Fruit fly (Drosophila melanogaster) whole organism, adult: ENCODE measurements around the gene vri.

Experiments
- CG11617 ChIP-seq: fragments of 200-800 bp; sonication (Bioruptor generic); optimal IDR thresholded peaks from 2 replicates; lab custom pipeline; 2017; ENCODE audit warnings: mild to moderate bottlenecking, missing biosample characterization, missing genetic modification reagents, missing genetic modification characterization
- CG12768 ChIP-seq: fragments of 200-800 bp; sonication (Bioruptor generic); optimal IDR thresholded peaks from 2 replicates; lab custom pipeline; 2017; ENCODE audit warnings: missing biosample characterization, missing genetic modification characterization, mild to moderate bottlenecking, moderate library complexity, missing genetic modification reagents
- CG14711 ChIP-seq: fragments of 200-800 bp; sonication (Bioruptor generic); optimal IDR thresholded peaks from 2 replicates; lab custom pipeline; 2018; ENCODE audit warnings: missing biosample characterization, mild to moderate bottlenecking, missing genetic modification characterization, moderate library complexity
- CG1620 ChIP-seq: fragments of 200-800 bp; sonication (Bioruptor generic); optimal IDR thresholded peaks from 2 replicates; lab custom pipeline; 2016; ENCODE audit warnings: missing biosample characterization, missing genetic modification characterization
- CG33017 ChIP-seq: fragments of 200-800 bp; sonication (Bioruptor generic); optimal IDR thresholded peaks from 2 replicates; lab custom pipeline; 2018; ENCODE audit warnings: missing biosample characterization, mild to moderate bottlenecking, missing genetic modification characterization, moderate library complexity
- CG5204 ChIP-seq: fragments of 200-800 bp; sonication (Bioruptor generic); optimal IDR thresholded peaks from 2 replicates; lab custom pipeline; 2016; ENCODE audit warnings: missing biosample characterization, missing genetic modification characterization
- CG7045 ChIP-seq: fragments of 200-800 bp; sonication (Bioruptor generic); optimal IDR thresholded peaks from 2 replicates; lab custom pipeline; 2017; ENCODE audit warnings: missing biosample characterization, mild to moderate bottlenecking, missing genetic modification characterization
- CG7101 ChIP-seq: fragments of 200-800 bp; sonication (Bioruptor generic); optimal IDR thresholded peaks from 2 replicates; lab custom pipeline; 2018; ENCODE audit warnings: missing biosample characterization, mild to moderate bottlenecking, missing genetic modification characterization, moderate library complexity
- Clk ChIP-seq: fragments of 200-800 bp; sonication (Bioruptor generic); optimal IDR thresholded peaks from 2 replicates; lab custom pipeline; 2017; ENCODE audit warnings: missing biosample characterization, missing genetic modification characterization
- Crg-1 ChIP-seq: fragments of 200-800 bp; sonication (Bioruptor generic); optimal IDR thresholded peaks from 2 replicates; lab custom pipeline; 2016; ENCODE audit warnings: missing biosample characterization, missing genetic modification characterization
- Hr96 ChIP-seq: fragments of 200-800 bp; sonication (Bioruptor generic); optimal IDR thresholded peaks from 2 replicates; lab custom pipeline; 2016; ENCODE audit warnings: missing biosample characterization, missing genetic modification characterization
- Mnt ChIP-seq: fragments of 200-800 bp; sonication (Bioruptor generic); optimal IDR thresholded peaks from 2 replicates; lab custom pipeline; 2016; ENCODE audit warnings: missing biosample characterization, mild to moderate bottlenecking, missing genetic modification characterization
- bab1 ChIP-seq: fragments of 200-800 bp; sonication (Bioruptor generic); optimal IDR thresholded peaks from 3 replicates; lab custom pipeline; 2019; ENCODE audit warnings: missing biosample characterization, mild to moderate bottlenecking, missing genetic modification characterization, moderate library complexity
- cic ChIP-seq: fragments of 200-800 bp; sonication (Bioruptor generic); optimal IDR thresholded peaks from 2 replicates; lab custom pipeline; 2017; ENCODE audit warnings: missing biosample characterization, mild to moderate bottlenecking, missing genetic modification characterization, moderate library complexity
- cnc ChIP-seq, 2 experiments: fragments of >200 bp; optimal IDR thresholded peaks; 2 replicates each; lab custom pipeline; 2017
- kay ChIP-seq: fragments of 200-800 bp; sonication (Bioruptor generic); peaks from one replicate; lab custom pipeline; 2016; ENCODE audit warnings: missing biosample characterization, missing genetic modification characterization, borderline replicate concordance
- ovo ChIP-seq: fragments of 200-800 bp; sonication (Bioruptor generic); optimal IDR thresholded peaks from 2 replicates; lab custom pipeline; 2016; ENCODE audit warnings: missing biosample characterization, missing genetic modification characterization
- pad ChIP-seq: fragments of 200-800 bp; sonication (Bioruptor generic); optimal IDR thresholded peaks from 3 replicates; lab custom pipeline; 2017; ENCODE audit warnings: missing biosample characterization, missing genetic modification characterization, mild to moderate bottlenecking, moderate library complexity, missing genetic modification reagents
- tj ChIP-seq: fragments of 200-800 bp; sonication (Bioruptor generic); optimal IDR thresholded peaks from 3 replicates; lab custom pipeline; 2017; ENCODE audit warnings: missing biosample characterization, mild to moderate bottlenecking, missing genetic modification characterization, moderate library complexity
- toe ChIP-seq: fragments of 200-800 bp; sonication (Bioruptor generic); optimal IDR thresholded peaks from 2 replicates; lab custom pipeline; 2016; ENCODE audit warnings: missing biosample characterization, missing genetic modification characterization

The vri gene

dm6 chr2L:5278309-5279130 is 10.2 kb upstream of the vri start, which contains the start of the genes Nin and Bub1:
TSS of gene Nin (minus strand) at chr2L:5278548.
TSS of gene Bub1 (plus strand) at chr2L:5278865.
- TF ChIP-seq Clk (GFP tag; lab: Kevin White, UChicago): no peak
- TF ChIP-seq kay (GFP tag; lab: Kevin White, UChicago): no peak
- TF ChIP-seq CG11617 (GFP tag; lab: Kevin White, UChicago): peak; percentile 61
- peak; percentile 33 for TF ChIP-seq Mnt (GFP tag; lab: Kevin White, UChicago)
- TF ChIP-seq ovo (GFP tag; lab: Kevin White, UChicago): peak; percentile 47
- peak; percentile 21 for TF ChIP-seq bab1 (GFP tag; lab: Kevin White, UChicago)
- no peak for TF ChIP-seq CG12768 (GFP tag; lab: Kevin White, UChicago)
- peak; percentile 9 for TF ChIP-seq tj
- no peak for TF ChIP-seq Hr96 (GFP tag; lab: Kevin White, UChicago)
- TF ChIP-seq CG1620 (GFP tag; lab: Kevin White, UChicago): peak; percentile 65
- TF ChIP-seq Crg-1 (GFP tag; lab: Kevin White, UChicago): no peak
- no peak for TF ChIP-seq CG33017 (tag; lab: Kevin White, UChicago)
- TF ChIP-seq CG5204 (GFP tag; lab: Kevin White, UChicago): no peak
- peak; percentile 21 for TF ChIP-seq CG14711
- peak; percentile 1 for TF ChIP-seq CG7045 (GFP tag; lab: Kevin White, UChicago)
- TF ChIP-seq cnc (optimal IDR thresholded peaks at IDR 0.05; lab: Kevin White, UChicago): no peak
- TF ChIP-seq CG7101 (tag; lab: Kevin White, UChicago): no peak
- no peak for TF ChIP-seq cic (GFP tag; lab: Kevin White, UChicago)
- TF ChIP-seq pad (GFP tag; lab: Kevin White, UChicago): peak; percentile 45
- peak; percentile 69 for TF ChIP-seq toe (GFP tag; lab: Kevin White, UChicago)

- TF ChIP-seq Hr96 (GFP tag; lab: Kevin White, UChicago) (no peak), ovo (GFP tag; lab: Kevin White, UChicago) (no peak), kay (GFP tag; lab: Kevin White, UChicago) (no peak), CG33017 (tag; lab: Kevin White, UChicago) (no peak), cnc (optimal IDR thresholded peaks at IDR 0.05; lab: Kevin White, UChicago) (no peak), CG11617 (GFP tag; lab: Kevin White, UChicago) (no peak), CG5204 (GFP tag; lab: Kevin White, UChicago) (no peak), pad (GFP tag; lab: Kevin White, UChicago) (no peak), CG14711 (no peak), CG7101 (tag; lab: Kevin White, UChicago) (no peak)
Observed at dm6 chr2L:5284820-5285219, 3.9 kb upstream of the vri start.

DNA sequence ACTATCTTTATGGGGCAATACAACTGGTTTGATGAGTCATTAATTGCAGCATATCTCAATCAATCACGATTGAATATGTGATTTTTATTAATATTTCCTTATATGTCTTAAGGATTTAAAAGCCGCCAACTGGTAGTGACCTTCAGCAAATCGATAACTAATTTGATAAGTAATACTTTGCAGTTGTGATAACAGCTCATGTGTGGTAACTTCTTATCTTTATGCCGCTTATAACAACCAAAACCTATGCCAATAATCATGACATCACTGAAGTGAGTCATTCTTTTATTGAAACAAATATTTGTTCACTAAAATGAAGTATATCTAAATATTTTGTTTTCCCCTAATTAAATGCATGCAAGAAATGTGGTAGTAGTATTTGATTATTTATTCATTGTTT is 2.9 kb upstream of the vri start:
- TF ChIP-seq CG5204 (GFP tag; lab: Kevin White, UChicago) (no peak), Mnt (GFP tag; lab: Kevin White, UChicago) (no peak), CG33017 (tag; lab: Kevin White, UChicago) (no peak), tj (no peak), toe (GFP tag; lab: Kevin White, UChicago) (no peak), CG7101 (tag; lab: Kevin White, UChicago) (no peak), bab1 (GFP tag; lab: Kevin White, UChicago) (no peak), ovo (GFP tag; lab: Kevin White, UChicago) (no peak), CG1620 (GFP tag; lab: Kevin White, UChicago) (no peak), cnc (optimal IDR thresholded peaks at IDR 0.05; lab: Kevin White, UChicago) (no peak), CG12768 (GFP tag; lab: Kevin White, UChicago) (no peak), CG14711 (no peak), pad (GFP tag; lab: Kevin White, UChicago) (no peak), CG11617 (GFP tag; lab: Kevin White, UChicago) (no peak), CG7045 (GFP tag; lab: Kevin White, UChicago) (no peak), Crg-1 (GFP tag; lab: Kevin White, UChicago) (no peak), kay (GFP tag; lab: Kevin White, UChicago) (no peak)

dm6 chr2L:5286572-5286971 is 2.2 kb upstream of the vri start:
- TF ChIP-seq CG11617 (GFP tag; lab: Kevin White, UChicago) (no peak), cic (GFP tag; lab: Kevin White, UChicago) (no peak), CG7045 (GFP tag; lab: Kevin White, UChicago) (no peak), Crg-1 (GFP tag; lab: Kevin White, UChicago) (no peak), cnc (optimal IDR thresholded peaks at IDR 0.05; lab: Kevin White, UChicago) (no peak), toe (GFP tag; lab: Kevin White, UChicago) (no peak), ovo (GFP tag; lab: Kevin White, UChicago) (no peak), bab1 (GFP tag; lab: Kevin White, UChicago) (no peak), tj (no peak), CG5204 (GFP tag; lab: Kevin White, UChicago) (no peak), Hr96 (GFP tag; lab: Kevin White, UChicago) (no peak), CG14711 (no peak), CG7101 (tag; lab: Kevin White, UChicago) (no peak), CG12768 (GFP tag; lab: Kevin White, UChicago) (no peak), CG1620 (GFP tag; lab: Kevin White, UChicago) (no peak)

DNA sequence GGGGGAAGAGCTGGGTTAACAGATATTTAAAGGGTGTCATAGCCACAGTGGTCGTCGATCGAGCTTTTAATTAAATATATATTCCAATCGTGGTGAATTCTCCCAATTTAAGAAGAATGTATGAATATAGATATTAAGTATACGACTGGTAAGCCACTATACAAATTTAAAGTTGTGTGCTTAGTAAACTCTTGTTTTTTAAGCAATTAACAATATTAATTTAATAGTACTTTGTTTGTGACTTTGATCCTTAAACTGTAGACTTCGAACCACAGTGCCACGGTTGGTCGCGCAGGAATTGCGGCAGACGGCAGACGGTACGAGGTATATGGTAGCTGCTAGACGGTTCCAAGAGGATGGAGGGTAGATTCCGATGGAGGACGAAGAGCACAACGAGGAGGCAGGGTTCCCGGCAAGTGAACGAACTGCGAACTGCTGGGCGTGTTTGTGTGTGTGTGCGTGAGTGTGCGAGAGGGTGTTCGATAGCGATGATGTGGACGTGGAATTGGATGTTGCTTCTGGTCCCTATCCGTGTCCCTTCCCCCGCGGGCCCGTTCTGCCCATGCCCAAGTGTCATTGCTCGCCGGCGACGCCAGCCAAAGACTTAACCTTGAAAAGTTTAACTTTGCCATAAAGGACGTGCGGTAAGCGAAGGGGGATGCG is 1.0 kb upstream of the vri start:
- TF ChIP-seq CG14711: no peak
- no peak for TF ChIP-seq CG7101 (tag; lab: Kevin White, UChicago)
- no peak for TF ChIP-seq Clk (GFP tag; lab: Kevin White, UChicago)
- no peak for TF ChIP-seq toe (GFP tag; lab: Kevin White, UChicago)
- TF ChIP-seq CG1620 (GFP tag; lab: Kevin White, UChicago): no peak
